Fruit fly (Drosophila melanogaster) whole organism, wandering third instar larva: ENCODE measurements around the gene ari-1.

Experiments used
- Abd-B ChIP-seq: fragments of >200 bp; optimal IDR thresholded peaks from 2 replicates; lab custom pipeline; 2017; ENCODE audit warnings: missing biosample characterization, missing genetic modification characterization
- CG32264 ChIP-seq: fragments of 200-800 bp; sonication (Bioruptor generic); optimal IDR thresholded peaks from 2 replicates; lab custom pipeline; 2016; ENCODE audit warnings: missing biosample characterization, missing genetic modification characterization
- CG9705 ChIP-seq: fragments of 200-800 bp; sonication (Bioruptor generic); optimal IDR thresholded peaks from 2 replicates; lab custom pipeline; 2018; ENCODE audit warnings: missing biosample characterization, mild to moderate bottlenecking, missing genetic modification characterization
- CrebA ChIP-seq: fragments of 200-800 bp; sonication (Bioruptor generic); optimal IDR thresholded peaks from 2 replicates; lab custom pipeline; 2016; ENCODE audit warnings: missing biosample characterization, mild to moderate bottlenecking, missing genetic modification characterization, borderline replicate concordance
- Dfd ChIP-seq: fragments of >200 bp; optimal IDR thresholded peaks from 2 replicates; lab custom pipeline; 2017; ENCODE audit warnings: missing biosample characterization, missing genetic modification characterization
- Dif ChIP-seq: fragments of 200-275, 200-300 bp; sonication (Bioruptor generic); optimal IDR thresholded peaks from 2 replicates; lab custom pipeline; 2018; ENCODE audit warnings: missing biosample characterization, missing genetic modification characterization; ENCODE audit not compliant: partially characterized antibody
- HLH106 ChIP-seq: fragments of 200-800 bp; optimal IDR thresholded peaks from 3 replicates; lab custom pipeline; 2019; ENCODE audit warnings: missing biosample characterization, mild to moderate bottlenecking, missing genetic modification characterization, moderate library complexity
- Hnf4 ChIP-seq: fragments of 200-800 bp; sonication (Bioruptor generic); optimal IDR thresholded peaks from 2 replicates; lab custom pipeline; 2016; ENCODE audit warnings: missing biosample characterization, mild to moderate bottlenecking, missing genetic modification characterization
- Hr78 ChIP-seq: fragments of >200 bp; optimal IDR thresholded peaks from 2 replicates; lab custom pipeline; 2017; ENCODE audit warnings: missing biosample characterization, missing genetic modification characterization
- Hr83 ChIP-seq: fragments of 200-300 bp; sonication (Bioruptor generic); optimal IDR thresholded peaks from 2 replicates; lab custom pipeline; 2016; ENCODE audit warnings: missing biosample characterization, mild to moderate bottlenecking, missing genetic modification characterization, moderate library complexity; ENCODE audit not compliant: poor library complexity, severe bottlenecking
- Jra ChIP-seq: sonication (Bioruptor generic); optimal IDR thresholded peaks from 2 replicates; lab custom pipeline; 2016; ENCODE audit warnings: missing biosample characterization, missing genetic modification characterization
- Mio ChIP-seq: sonication (Bioruptor generic); optimal IDR thresholded peaks from 2 replicates; lab custom pipeline; 2016; ENCODE audit warnings: missing biosample characterization, missing genetic modification characterization
- Myc ChIP-seq: fragments of >200 bp; optimal IDR thresholded peaks from 2 replicates; lab custom pipeline; 2017
- N ChIP-seq: fragments of >200 bp; optimal IDR thresholded peaks from 2 replicates; lab custom pipeline; 2018; ENCODE audit warnings: missing biosample characterization, missing external identifiers, missing genetic modification characterization
- OdsH ChIP-seq: fragments of 200-800 bp; sonication (Bioruptor generic); optimal IDR thresholded peaks from 2 replicates; lab custom pipeline; 2016; ENCODE audit warnings: missing biosample characterization, mild to moderate bottlenecking, missing genetic modification characterization
- Rel ChIP-seq, 2 experiments: fragments of 200-800 bp; sonication (Bioruptor generic) in 1 of 2; optimal IDR thresholded peaks; 2 replicates in 1 of 2; 3 replicates in 1 of 2; lab custom pipeline; 2016 to 2019; ENCODE audit warnings: mild to moderate bottlenecking in 2 of 2, missing biosample characterization in 2 of 2, missing genetic modification characterization in 2 of 2, moderate library complexity in 1 of 2
- Sp1 ChIP-seq: fragments of 200-800 bp; sonication (Bioruptor generic); optimal IDR thresholded peaks from 3 replicates; lab custom pipeline; 2019; ENCODE audit warnings: missing biosample characterization, mild to moderate bottlenecking, missing genetic modification characterization, moderate library complexity
- Vsx2 ChIP-seq: fragments of 200-300, 225-300 bp; sonication (Bioruptor generic); optimal IDR thresholded peaks from 2 replicates; lab custom pipeline; 2018; ENCODE audit warnings: missing biosample characterization, missing genetic modification characterization; ENCODE audit not compliant: partially characterized antibody
- br ChIP-seq: fragments of 200-800 bp; sonication (Bioruptor generic); optimal IDR thresholded peaks from 2 replicates; lab custom pipeline; 2016; ENCODE audit warnings: missing biosample characterization, missing genetic modification characterization
- brk ChIP-seq: fragments of 200-800 bp; sonication (Bioruptor generic); optimal IDR thresholded peaks from 2 replicates; lab custom pipeline; 2016; ENCODE audit warnings: missing biosample characterization, mild to moderate bottlenecking, missing genetic modification characterization
- dl ChIP-seq, 2 experiments: fragments of 175-275, 200-275 bp in 1 of 2; fragments of 200-275 bp in 1 of 2; sonication (Bioruptor generic); optimal IDR thresholded peaks; lab custom pipeline; 2018; ENCODE audit warnings: mild to moderate bottlenecking in 2 of 2, missing biosample characterization in 2 of 2, missing genetic modification characterization in 2 of 2, moderate library complexity in 2 of 2; ENCODE audit not compliant: partially characterized antibody in 2 of 2, insufficient read depth in 1 of 2
- dmrt93B ChIP-seq: fragments of 200-800 bp; sonication (Bioruptor generic); optimal IDR thresholded peaks from 2 replicates; lab custom pipeline; 2018; ENCODE audit warnings: missing biosample characterization, mild to moderate bottlenecking, missing genetic modification characterization
- dsf ChIP-seq: sonication (Bioruptor generic); optimal IDR thresholded peaks from 2 replicates; lab custom pipeline; 2016; ENCODE audit warnings: missing biosample characterization, missing genetic modification characterization, borderline replicate concordance
- ey ChIP-seq: fragments of 200-800 bp; sonication (Bioruptor generic); optimal IDR thresholded peaks from 2 replicates; lab custom pipeline; 2016; ENCODE audit warnings: missing biosample characterization, missing genetic modification characterization
- foxo ChIP-seq, 2 experiments: fragments of 200-800 bp; sonication (Bioruptor generic); optimal IDR thresholded peaks; 2 replicates in 1 of 2; 3 replicates in 1 of 2; lab custom pipeline; 2016 to 2017; ENCODE audit warnings: missing biosample characterization in 2 of 2, missing genetic modification characterization in 2 of 2
- fru ChIP-seq: fragments of 200-800 bp; sonication (Bioruptor generic); optimal IDR thresholded peaks from 3 replicates; lab custom pipeline; 2016; ENCODE audit warnings: missing biosample characterization, mild to moderate bottlenecking, missing genetic modification characterization
- h ChIP-seq: fragments of 200-800 bp; sonication (Bioruptor generic); optimal IDR thresholded peaks from 3 replicates; lab custom pipeline; 2016; ENCODE audit warnings: missing biosample characterization, mild to moderate bottlenecking, missing genetic modification characterization
- pan ChIP-seq: fragments of >200 bp; optimal IDR thresholded peaks from 2 replicates; lab custom pipeline; 2017
- psq ChIP-seq: fragments of 200-800 bp; sonication (Bioruptor generic); optimal IDR thresholded peaks from 3 replicates; lab custom pipeline; 2017; ENCODE audit warnings: missing biosample characterization, mild to moderate bottlenecking, missing genetic modification characterization, moderate library complexity
- sage ChIP-seq: fragments of 200-800 bp; sonication (Bioruptor generic); optimal IDR thresholded peaks from 2 replicates; lab custom pipeline; 2016; ENCODE audit warnings: missing biosample characterization, mild to moderate bottlenecking, missing genetic modification characterization
- tai ChIP-seq: sonication (Bioruptor generic); optimal IDR thresholded peaks from 2 replicates; lab custom pipeline; 2016; ENCODE audit warnings: missing biosample characterization, missing genetic modification characterization
- usp ChIP-seq: fragments of >200 bp; optimal IDR thresholded peaks from 2 replicates; lab custom pipeline; 2017; ENCODE audit warnings: missing biosample characterization, missing genetic modification characterization

The ari-1 gene

DNA sequence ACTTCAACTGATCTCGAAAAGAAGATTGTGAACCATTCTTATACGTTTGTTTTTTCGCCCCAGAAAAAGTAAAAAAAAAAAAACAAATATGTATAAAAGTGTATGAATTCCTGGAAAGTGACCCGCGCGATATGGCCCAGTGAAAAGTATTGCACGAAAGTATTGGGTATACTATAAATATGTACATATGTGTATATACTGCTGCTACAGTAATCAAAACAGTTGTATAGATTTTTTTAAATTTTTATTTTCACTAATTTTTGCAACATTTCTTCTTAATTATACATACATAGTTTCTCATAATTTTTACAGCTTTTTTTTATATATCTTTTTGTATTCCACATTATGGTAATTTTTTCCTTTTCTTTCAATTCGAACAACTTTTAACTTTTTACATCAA lies 7.4 kb downstream of the ari-1 start, which contains the start of gene CG43133:
CG43133 (minus strand) TSS at position 11 of the 400 bp plus-strand sequence.
- TF ChIP-seq N (GFP tag; lab: Kevin White, UChicago) = no peak
- no peak for TF ChIP-seq ey (GFP tag; lab: Kevin White, UChicago)
- TF ChIP-seq Jra (GFP tag; lab: Kevin White, UChicago) = no peak
- TF ChIP-seq dsf (GFP tag; lab: Kevin White, UChicago) = no peak
- no peak for TF ChIP-seq Dfd (GFP tag; lab: Kevin White, UChicago)
- TF ChIP-seq Mio (GFP tag; lab: Kevin White, UChicago) = no peak
- TF ChIP-seq Vsx2 (GFP tag; lab: Kevin White, UChicago) = no peak

- no peak for TF ChIP-seq dl (GFP tag; optimal IDR thresholded peaks at IDR 0.05; lab: Kevin White, UChicago; ENCODE audit: insufficient read depth in 1 of 2, partially characterized antibody in 2 of 2)
- no peak for TF ChIP-seq fru (GFP tag; lab: Kevin White, UChicago)
- no peak for TF ChIP-seq N (GFP tag; lab: Kevin White, UChicago)
- no peak for TF ChIP-seq psq (GFP tag; lab: Kevin White, UChicago)
- TF ChIP-seq Hr83 (GFP tag; lab: Kevin White, UChicago) = no peak
- TF ChIP-seq ey (GFP tag; lab: Kevin White, UChicago) = no peak
- TF ChIP-seq HLH106 (tag; lab: Kevin White, UChicago) = no peak
- TF ChIP-seq CG32264 (GFP tag; lab: Kevin White, UChicago) = no peak
- TF ChIP-seq Myc = no peak
- TF ChIP-seq Vsx2 (GFP tag; lab: Kevin White, UChicago) = no peak
- no peak for TF ChIP-seq OdsH (GFP tag; lab: Kevin White, UChicago)
Measured at dm6 chrX:18129297-18129696, 8.3 kb downstream of the ari-1 start.

dm6 chrX:18125520-18125919 lies 12.1 kb downstream of the ari-1 start:
- TF ChIP-seq tai (GFP tag; lab: Kevin White, UChicago) (no peak), Vsx2 (GFP tag; lab: Kevin White, UChicago) (no peak), foxo (GFP tag; optimal IDR thresholded peaks at IDR 0.05; lab: Kevin White, UChicago) (no peak), dmrt93B (no peak), CG9705 (no peak), brk (no peak)

DNA sequence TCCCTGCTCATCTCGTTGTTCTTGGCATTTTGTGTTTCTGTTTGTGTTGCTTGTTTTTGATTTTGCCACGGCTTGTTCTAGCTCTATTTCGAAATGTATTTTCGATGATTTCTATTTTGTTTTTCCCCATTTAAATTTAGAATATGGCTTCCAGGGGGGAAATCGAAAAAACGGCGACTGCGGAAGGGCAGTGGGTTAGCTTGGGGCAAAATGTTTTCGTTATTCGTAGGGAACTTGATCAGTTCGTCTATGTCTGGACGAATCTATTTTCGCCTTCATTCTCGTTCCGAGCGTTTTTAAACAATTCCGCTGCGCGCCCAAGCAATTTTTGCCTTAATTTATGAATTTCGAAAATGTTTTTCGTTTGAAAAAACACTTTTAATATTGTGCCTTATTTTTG lies 19.1 kb downstream of the ari-1 start:
- TF ChIP-seq sage (no peak), N (GFP tag; lab: Kevin White, UChicago) (no peak), CrebA (GFP tag; lab: Kevin White, UChicago) (no peak), Hr78 (no peak), dsf (GFP tag; lab: Kevin White, UChicago) (no peak), br (GFP tag; lab: Kevin White, UChicago) (no peak), CG9705 (no peak), brk (no peak), dmrt93B (no peak), Dif (GFP tag; lab: Kevin White, UChicago) (no peak), Abd-B (GFP tag; lab: Kevin White, UChicago) (no peak), psq (GFP tag; lab: Kevin White, UChicago) (no peak), Sp1 (GFP tag; lab: Kevin White, UChicago) (no peak), pan (lab: Kevin White, UChicago) (no peak), foxo (GFP tag; optimal IDR thresholded peaks at IDR 0.05; lab: Kevin White, UChicago) (no peak), tai (GFP tag; lab: Kevin White, UChicago) (no peak)
- TF ChIP-seq, all 38 proteins: peak for 0

DNA sequence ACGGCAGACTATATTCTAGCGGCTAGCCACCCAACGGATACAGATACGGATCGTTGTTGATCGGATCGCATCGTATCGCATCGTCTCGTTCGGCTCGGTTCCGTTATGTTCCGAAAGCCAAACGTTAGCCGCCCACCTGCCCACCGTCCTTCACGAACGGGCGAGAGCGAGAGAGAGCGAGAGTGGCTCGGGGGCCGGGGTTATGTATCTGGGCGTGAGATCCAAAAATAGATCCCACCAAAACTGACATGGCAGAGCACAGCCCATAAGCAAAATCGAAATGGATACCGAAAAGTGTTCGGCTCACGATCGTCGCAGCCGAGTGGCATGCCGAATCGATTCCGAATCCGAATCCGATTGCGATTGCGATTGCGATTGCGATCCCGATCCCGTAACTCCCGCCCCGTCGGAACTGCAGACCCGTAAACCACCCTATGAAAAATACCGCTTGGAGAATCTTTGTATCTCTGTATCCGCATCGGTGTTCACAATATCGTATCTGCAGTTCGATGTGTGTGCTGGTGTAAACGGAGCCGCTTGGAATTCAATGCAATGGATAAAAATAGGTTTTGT lies 20.7 kb downstream of the ari-1 start, which contains the start of gene wupA:
wupA (minus strand) TSS at position 112 of the 573 bp plus-strand sequence.
- TF ChIP-seq Rel (GFP tag; optimal IDR thresholded peaks at IDR 0.05; lab: Kevin White, UChicago) (no peak), Rel (tag; optimal IDR thresholded peaks at IDR 0.05; lab: Kevin White, UChicago) (no peak), HLH106 (tag; lab: Kevin White, UChicago) (no peak), Hnf4 (GFP tag; lab: Kevin White, UChicago) (no peak), Dif (GFP tag; lab: Kevin White, UChicago) (no peak), Mio (GFP tag; lab: Kevin White, UChicago) (no peak), usp (GFP tag; lab: Kevin White, UChicago) (no peak), h (GFP tag; lab: Kevin White, UChicago) (no peak), CG32264 (GFP tag; lab: Kevin White, UChicago) (no peak), ey (GFP tag; lab: Kevin White, UChicago) (no peak)
